Fruit fly (Drosophila melanogaster): ENCODE data around the gene Hr38.

DNA sequence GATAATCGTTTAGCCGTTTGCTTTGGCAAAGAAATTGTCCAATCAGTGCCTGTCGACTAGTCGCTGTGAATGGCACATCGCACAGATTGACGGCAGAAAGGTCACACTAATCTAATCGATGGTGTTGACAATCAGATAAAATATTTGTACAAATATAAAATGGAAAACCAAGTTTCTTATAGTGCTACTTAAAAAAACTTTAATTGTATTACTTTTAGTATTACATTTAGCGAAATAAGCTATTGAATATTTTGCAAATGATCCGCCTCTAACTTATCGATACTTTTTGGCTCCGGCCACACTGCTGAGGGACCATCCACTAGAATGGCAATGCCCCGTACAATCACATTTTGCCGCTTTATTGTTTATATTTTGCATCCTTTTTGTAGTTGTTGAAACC is 58.3 kb downstream of the Hr38 start, which contains the start of the genes brun and CG2614:
- TF ChIP-seq psq (optimal IDR thresholded peaks at IDR 0.05) (no peak), insv (optimal IDR thresholded peaks at IDR 0.05) (no peak), Sin3A (optimal IDR thresholded peaks at IDR 0.05) (no peak)

Measured in Kc167 (cell line).